Worm (Caenorhabditis elegans) whole organism, late embryonic: Measurements from ENCODE around the gene Y81G3A.6.
"Not testable (repeated sequence)": the region's sequence is repeated elsewhere in the genome, so short reads cannot be mapped to it uniquely, and the experiment has no call there.

Experiments
- C08G9.2 ChIP-seq: sonication (generic microtip); optimal IDR thresholded peaks from 2 replicates; lab custom pipeline; 2016; ENCODE audit warnings: mild to moderate bottlenecking, missing genetic modification characterization, moderate library complexity, missing compliant biosample characterization
- C38D4.7 ChIP-seq: fragments of 200-800 bp; sonication (Bioruptor generic); optimal IDR thresholded peaks from 2 replicates; lab custom pipeline; 2018; ENCODE audit warnings: mild to moderate bottlenecking, missing genetic modification characterization, moderate library complexity, missing compliant biosample characterization
- F13H6.1 ChIP-seq: sonication (generic microtip); optimal IDR thresholded peaks from 2 replicates; lab custom pipeline; 2016; ENCODE audit warnings: missing genetic modification characterization, missing compliant biosample characterization
- K02D7.2 ChIP-seq: sonication (generic microtip); optimal IDR thresholded peaks from 2 replicates; lab custom pipeline; 2017; ENCODE audit warnings: mild to moderate bottlenecking, missing genetic modification characterization, missing compliant biosample characterization
- K09A11.1 ChIP-seq: sonication (generic microtip); optimal IDR thresholded peaks from 2 replicates; lab custom pipeline; 2017; ENCODE audit warnings: antibody characterized with exemption, mild to moderate bottlenecking, missing genetic modification characterization, missing compliant biosample characterization; ENCODE audit not compliant: insufficient read depth
- T23F11.4 ChIP-seq: fragments of 200-800 bp; sonication (Bioruptor generic); optimal IDR thresholded peaks from 2 replicates; lab custom pipeline; 2018; ENCODE audit warnings: mild to moderate bottlenecking, missing genetic modification characterization, missing compliant biosample characterization
- ahr-1 ChIP-seq: sonication (generic microtip); optimal IDR thresholded peaks from 2 replicates; lab custom pipeline; 2016; ENCODE audit warnings: missing genetic modification characterization, missing compliant biosample characterization
- ama-1 ChIP-seq: fragments of 150-350 bp; optimal IDR thresholded peaks from 2 replicates; lab custom pipeline; 2014
- ceh-14 ChIP-seq: sonication (generic microtip); optimal IDR thresholded peaks from 2 replicates; lab custom pipeline; 2016; ENCODE audit warnings: missing genotype, missing genetic modification characterization, missing compliant biosample characterization
- ceh-19 ChIP-seq: fragments of 200-800 bp; sonication (Bioruptor generic); optimal IDR thresholded peaks from 2 replicates; lab custom pipeline; 2018; ENCODE audit warnings: mild to moderate bottlenecking, missing genetic modification characterization, missing compliant biosample characterization
- ceh-2 ChIP-seq: sonication (generic microtip); optimal IDR thresholded peaks from 2 replicates; lab custom pipeline; 2016; ENCODE audit warnings: missing genotype, missing genetic modification characterization, missing compliant biosample characterization
- ceh-22 ChIP-seq: sonication (generic microtip); optimal IDR thresholded peaks from 2 replicates; lab custom pipeline; 2017; ENCODE audit warnings: missing biosample characterization, missing genetic modification characterization
- ceh-24 ChIP-seq: sonication (generic microtip); optimal IDR thresholded peaks from 2 replicates; lab custom pipeline; 2016; ENCODE audit warnings: mild to moderate bottlenecking, missing genetic modification characterization, missing compliant biosample characterization
- ceh-30 ChIP-seq: fragments of 150-350 bp; optimal IDR thresholded peaks from 2 replicates; lab custom pipeline; 2014; ENCODE audit warnings: missing biosample characterization, missing genetic modification characterization
- ceh-31 ChIP-seq: sonication (generic microtip); optimal IDR thresholded peaks from 2 replicates; lab custom pipeline; 2016; ENCODE audit warnings: missing genetic modification characterization, missing compliant biosample characterization
- ceh-9 ChIP-seq: sonication (generic microtip); optimal IDR thresholded peaks from 2 replicates; lab custom pipeline; 2016; ENCODE audit warnings: mild to moderate bottlenecking, missing genetic modification characterization, inconsistent platforms, missing compliant biosample characterization
- dmd-4 ChIP-seq: sonication (generic microtip); optimal IDR thresholded peaks from 2 replicates; lab custom pipeline; 2016; ENCODE audit warnings: borderline replicate concordance, missing genetic modification characterization, missing compliant biosample characterization
- elt-2 ChIP-seq: sonication (generic microtip); optimal IDR thresholded peaks from 2 replicates; lab custom pipeline; 2016; ENCODE audit warnings: missing genetic modification reagents, missing genetic modification characterization, missing compliant biosample characterization
- ets-4 ChIP-seq: sonication (generic microtip); optimal IDR thresholded peaks from 2 replicates; lab custom pipeline; 2016; ENCODE audit warnings: missing genetic modification characterization, missing compliant biosample characterization
- fkh-10 ChIP-seq: fragments of 150-350 bp; optimal IDR thresholded peaks from 2 replicates; lab custom pipeline; 2014; ENCODE audit warnings: missing biosample characterization, missing genetic modification reagents, missing genetic modification characterization
- fkh-6 ChIP-seq: sonication (generic microtip); optimal IDR thresholded peaks from 2 replicates; lab custom pipeline; 2016; ENCODE audit warnings: missing genetic modification characterization, missing compliant biosample characterization
- hlh-30 ChIP-seq: sonication (generic microtip); optimal IDR thresholded peaks from 2 replicates; lab custom pipeline; 2017; ENCODE audit warnings: antibody characterized with exemption, missing genetic modification characterization, missing compliant biosample characterization; ENCODE audit not compliant: insufficient read depth
- hlh-6 ChIP-seq: sonication (generic microtip); optimal IDR thresholded peaks from 2 replicates; lab custom pipeline; 2016; ENCODE audit warnings: missing genotype, missing genetic modification characterization, missing compliant biosample characterization
- hlh-8 ChIP-seq: sonication (generic microtip); optimal IDR thresholded peaks from 2 replicates; lab custom pipeline; 2016; ENCODE audit warnings: missing genotype, missing genetic modification characterization, missing compliant biosample characterization
- lim-6 ChIP-seq: sonication (generic microtip); optimal IDR thresholded peaks from 2 replicates; lab custom pipeline; 2016; ENCODE audit warnings: missing genetic modification characterization, missing compliant biosample characterization
- lin-11 ChIP-seq: fragments of 200-800 bp; sonication (Bioruptor generic); optimal IDR thresholded peaks from 2 replicates; lab custom pipeline; 2018; ENCODE audit warnings: mild to moderate bottlenecking, missing genetic modification characterization, missing compliant biosample characterization
- nfya-1 ChIP-seq: sonication (generic microtip); optimal IDR thresholded peaks from 2 replicates; lab custom pipeline; 2017; ENCODE audit warnings: missing genetic modification characterization, mild to moderate bottlenecking, missing compliant biosample characterization, antibody characterized with exemption, moderate library complexity
- nhr-232 ChIP-seq: sonication (generic microtip); optimal IDR thresholded peaks from 2 replicates; lab custom pipeline; 2016; ENCODE audit warnings: missing genetic modification characterization, missing compliant biosample characterization
- npax-4 ChIP-seq: sonication (generic microtip); optimal IDR thresholded peaks from 2 replicates; lab custom pipeline; 2016; ENCODE audit warnings: missing genetic modification characterization, missing compliant biosample characterization
- pag-3 ChIP-seq: sonication (generic microtip); optimal IDR thresholded peaks from 2 replicates; lab custom pipeline; 2016; ENCODE audit warnings: missing compliant biosample characterization, missing genetic modification characterization, borderline replicate concordance
- pat-9 ChIP-seq: fragments of 200-800 bp; sonication (Bioruptor generic); optimal IDR thresholded peaks from 2 replicates; lab custom pipeline; 2018; ENCODE audit warnings: mild to moderate bottlenecking, missing genetic modification characterization, moderate library complexity, missing compliant biosample characterization
- pqm-1 ChIP-seq: sonication (generic microtip); optimal IDR thresholded peaks from 2 replicates; lab custom pipeline; 2016; ENCODE audit warnings: missing genetic modification characterization, missing compliant biosample characterization
- pros-1 ChIP-seq: fragments of 150-350 bp; optimal IDR thresholded peaks from 2 replicates; lab custom pipeline; 2014; ENCODE audit warnings: missing biosample characterization, missing genetic modification reagents, missing genetic modification characterization
- rnt-1 ChIP-seq: sonication (generic microtip); optimal IDR thresholded peaks from 2 replicates; lab custom pipeline; 2016; ENCODE audit warnings: missing genetic modification characterization, missing compliant biosample characterization
- syd-9 ChIP-seq: sonication (generic microtip); optimal IDR thresholded peaks from 2 replicates; lab custom pipeline; 2016; ENCODE audit warnings: mild to moderate bottlenecking, missing genetic modification characterization, moderate library complexity, missing compliant biosample characterization
- tbx-2 ChIP-seq: sonication (generic microtip); optimal IDR thresholded peaks from 2 replicates; lab custom pipeline; 2016; ENCODE audit warnings: missing genetic modification characterization, missing compliant biosample characterization
- tbx-7 ChIP-seq: sonication (generic microtip); optimal IDR thresholded peaks from 2 replicates; lab custom pipeline; 2016; ENCODE audit warnings: missing genotype, missing genetic modification characterization, missing compliant biosample characterization
- ttx-3 ChIP-seq: sonication (generic microtip); optimal IDR thresholded peaks from 2 replicates; lab custom pipeline; 2016; ENCODE audit warnings: missing genetic modification reagents, missing genetic modification characterization, missing compliant biosample characterization
- unc-3 ChIP-seq, 2 experiments: fragments of 200-800 bp in 1 of 2; sonication (Bioruptor generic) in 1 of 2; sonication (generic microtip) in 1 of 2; conservative IDR thresholded peaks in 1 of 2; optimal IDR thresholded peaks in 1 of 2; 2 replicates each; pipeline versions ENCODE4 v1.3.6 to Lab custom; 2016 to 2022; ENCODE audit warnings: missing compliant biosample characterization in 2 of 2, missing genetic modification characterization in 2 of 2, missing genetic modification reagents in 1 of 2
- unc-86 ChIP-seq: sonication (generic microtip); optimal IDR thresholded peaks from 2 replicates; lab custom pipeline; 2016; ENCODE audit warnings: missing genetic modification characterization, missing compliant biosample characterization

Y81G3A.6 gene

DNA sequence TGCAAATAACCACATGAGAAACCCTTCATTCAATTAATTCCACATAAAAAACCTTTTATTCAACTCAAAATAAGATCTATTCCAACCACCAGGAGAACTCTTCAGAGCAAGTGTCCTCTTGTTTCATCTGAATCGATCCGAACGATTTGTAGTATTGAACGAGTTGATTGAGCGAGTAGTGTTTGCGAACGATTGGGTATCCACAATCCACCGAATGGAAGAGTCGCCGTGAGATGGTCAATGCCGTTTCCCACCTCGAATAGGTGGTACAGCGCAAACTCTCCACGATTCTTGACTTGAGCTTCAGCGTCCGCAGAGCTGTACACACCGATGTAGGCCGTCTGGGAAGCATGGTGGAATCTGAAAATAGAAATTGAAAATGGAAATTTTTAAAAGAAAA is at the start of gene Y81G3A.6:
Gene Y81G3A.6, minus strand, starts transcription at position 101 of the 400 bp plus-strand sequence.
- TF ChIP-seq unc-3 (GFP tag; conservative IDR thresholded peaks at IDR 0.05; lab: Robert Waterston, UW); unc-3 (tag; optimal IDR thresholded peaks at IDR 0.05; lab: Kevin White, UChicago); ceh-24 (tag; lab: Kevin White, UChicago); pros-1: not testable (repeated sequence)
- TF ChIP-seq, all 69 proteins: peak for 0; not testable (repeated sequence) for 69

ce11 chrII:13130576-13130975 is 48.3 kb upstream of the Y81G3A.6 start:
- TF ChIP-seq lim-6 (tag; lab: Kevin White, UChicago) = no peak
- TF ChIP-seq syd-9 (tag; lab: Kevin White, UChicago) = no peak
- TF ChIP-seq ets-4 (tag; lab: Kevin White, UChicago) = no peak
- no peak for TF ChIP-seq rnt-1 (tag; lab: Kevin White, UChicago)
- TF ChIP-seq hlh-6 (tag; lab: Kevin White, UChicago) = no peak
- TF ChIP-seq hlh-30 (tag; lab: Kevin White, UChicago) = no peak
- no peak for TF ChIP-seq unc-3 (GFP tag; conservative IDR thresholded peaks at IDR 0.05; lab: Robert Waterston, UW)
- TF ChIP-seq unc-3 (tag; optimal IDR thresholded peaks at IDR 0.05; lab: Kevin White, UChicago) = no peak
- no peak for TF ChIP-seq lin-11 (tag; lab: Kevin White, UChicago)

ce11 chrII:13129602-13130001 is 47.3 kb upstream of the Y81G3A.6 start, which contains the start of gene F29C12.6:
Gene F29C12.6, plus strand, starts transcription at chrII:13129902.
- TF ChIP-seq lin-11 (tag; lab: Kevin White, UChicago) = no peak
- no peak for TF ChIP-seq ceh-31 (tag; lab: Kevin White, UChicago)
- no peak for TF ChIP-seq F13H6.1 (tag; lab: Kevin White, UChicago)

DNA sequence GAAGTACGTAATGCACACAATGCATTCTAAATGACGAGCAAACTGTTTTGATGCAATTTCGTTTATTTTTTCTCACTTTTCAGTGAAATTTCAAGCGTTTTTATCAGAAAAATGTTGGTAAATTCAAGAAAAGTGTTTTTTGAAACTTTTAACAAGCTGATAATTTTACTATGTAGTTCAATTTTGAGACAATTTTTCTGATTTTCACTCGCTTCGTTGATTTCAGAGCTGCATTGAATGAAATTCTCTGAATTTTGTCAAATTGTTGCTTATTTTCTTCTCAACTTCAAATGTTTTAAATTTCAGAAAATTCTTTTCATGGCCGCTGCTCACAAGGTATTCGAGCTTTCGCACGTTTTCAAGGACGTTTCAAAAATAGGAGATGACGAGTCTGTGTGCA is 40.4 kb upstream of the Y81G3A.6 start, which contains the start of gene bath-45:
Gene bath-45, plus strand, starts transcription at position 301 of the 400 bp plus-strand sequence.
- no peak for TF ChIP-seq pag-3 (tag; lab: Kevin White, UChicago)
- TF ChIP-seq npax-4 = no peak
- TF ChIP-seq lin-11 (tag; lab: Kevin White, UChicago) = no peak
- TF ChIP-seq ceh-24 (tag; lab: Kevin White, UChicago) = no peak
- TF ChIP-seq ceh-30 (tag; lab: Kevin White, UChicago) = no peak

DNA sequence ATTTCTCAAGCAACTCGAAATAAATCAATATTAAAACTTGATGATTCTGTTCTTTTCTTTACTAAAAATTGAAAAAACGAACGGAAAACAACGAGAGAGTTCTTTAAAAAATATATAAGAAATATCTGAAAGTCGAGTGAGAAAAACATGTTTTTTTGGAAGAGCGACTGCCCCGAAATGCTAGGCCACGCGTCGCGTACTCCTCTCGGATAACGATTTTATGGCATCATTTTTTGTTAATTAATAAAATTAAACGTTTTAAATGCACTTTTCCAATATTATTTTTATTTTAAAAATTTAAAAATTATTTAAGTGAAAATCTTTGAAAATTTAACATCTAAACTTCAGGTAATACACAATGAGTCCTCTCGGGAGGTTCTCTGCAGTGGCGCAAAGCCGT is 34.8 kb upstream of the Y81G3A.6 start, which contains the start of gene gfm-1:
Gene gfm-1, plus strand, starts transcription at position 349 of the 400 bp plus-strand sequence.
- TF ChIP-seq ceh-22 (tag; lab: Kevin White, UChicago) = no peak
- no peak for TF ChIP-seq dmd-4 (tag; lab: Kevin White, UChicago)
- no peak for TF ChIP-seq ama-1 (lab: Kevin White, UChicago)
- peak; percentile 36 for TF ChIP-seq ahr-1 (tag; lab: Kevin White, UChicago)
- no peak for TF ChIP-seq hlh-6 (tag; lab: Kevin White, UChicago)
- peak; percentile 63 for TF ChIP-seq elt-2 (tag; lab: Kevin White, UChicago)
- no peak for TF ChIP-seq C38D4.7
- peak; percentile 86 for TF ChIP-seq tbx-7 (tag; lab: Kevin White, UChicago)
- TF ChIP-seq C08G9.2 (tag; lab: Kevin White, UChicago) = peak; percentile 84
- TF ChIP-seq K02D7.2 = no peak
- TF ChIP-seq unc-3 (GFP tag; conservative IDR thresholded peaks at IDR 0.05; lab: Robert Waterston, UW) = no peak
- TF ChIP-seq unc-3 (tag; optimal IDR thresholded peaks at IDR 0.05; lab: Kevin White, UChicago) = no peak
- peak; percentile 5 for TF ChIP-seq unc-86
- no peak for TF ChIP-seq pat-9
- TF ChIP-seq ceh-9 = no peak
- no peak for TF ChIP-seq fkh-6
- no peak for TF ChIP-seq npax-4
- TF ChIP-seq syd-9 (tag; lab: Kevin White, UChicago) = no peak
- peak; percentile 41 for TF ChIP-seq ceh-14 (tag; lab: Kevin White, UChicago)
- TF ChIP-seq pros-1 = no peak
- no peak for TF ChIP-seq nfya-1 (tag; lab: Kevin White, UChicago)
- TF ChIP-seq nhr-232 (tag; lab: Kevin White, UChicago) = no peak
- peak; percentile 84 for TF ChIP-seq ceh-2 (tag; lab: Kevin White, UChicago)
- TF ChIP-seq lim-6 (tag; lab: Kevin White, UChicago) = peak; percentile 13
- TF ChIP-seq K09A11.1 (tag; lab: Kevin White, UChicago) = no peak
- TF ChIP-seq hlh-8 (tag; lab: Kevin White, UChicago) = peak; percentile 81
- TF ChIP-seq fkh-10 (GFP tag; lab: Kevin White, UChicago) = no peak
- TF ChIP-seq tbx-2 (tag; lab: Kevin White, UChicago) = peak; percentile 85
- no peak for TF ChIP-seq ceh-30 (tag; lab: Kevin White, UChicago)
- no peak for TF ChIP-seq ceh-19 (GFP tag; lab: Kevin White, UChicago)
- no peak for TF ChIP-seq ceh-24 (tag; lab: Kevin White, UChicago)
- peak; percentile 25 for TF ChIP-seq ttx-3 (tag; lab: Kevin White, UChicago)
- TF ChIP-seq pag-3 (tag; lab: Kevin White, UChicago) = no peak
- TF ChIP-seq T23F11.4 = no peak
- no peak for TF ChIP-seq pqm-1
